Worm (Caenorhabditis elegans) whole organism, young adult: Measurements from ENCODE around the gene C53C11.2.

Experiments used
- F39B2.1 ChIP-seq: fragments of 200-800 bp; sonication (Bioruptor generic); IDR thresholded peaks from 2 replicates; pipeline ENCODE4 v1.3.6; 2022; ENCODE audit warnings: missing genetic modification reagents, missing genetic modification characterization, missing compliant biosample characterization
- T26A5.8 ChIP-seq: sonication (generic microtip); optimal IDR thresholded peaks from 2 replicates; lab custom pipeline; 2016; ENCODE audit warnings: missing genetic modification characterization, missing compliant biosample characterization
- Y56A3A.18 ChIP-seq: fragments of 200-800 bp; sonication (Bioruptor generic); IDR thresholded peaks from 2 replicates; pipeline ENCODE4 v1.3.6; 2022; ENCODE audit warnings: missing genetic modification reagents, missing genetic modification characterization, missing compliant biosample characterization
- Y67H2A.10 ChIP-seq: fragments of 200-800 bp; sonication (Bioruptor generic); conservative IDR thresholded peaks from 2 replicates; pipeline ENCODE4 v1.3.6; 2022; ENCODE audit warnings: missing genetic modification reagents, missing genetic modification characterization, missing compliant biosample characterization
- ama-1 ChIP-seq, 3 experiments: fragments of 150-350 bp in 1 of 3; sonication (generic microtip) in 2 of 3; optimal IDR thresholded peaks; 2 replicates each; lab custom pipeline; 2014 to 2018; ENCODE audit warnings: missing biosample characterization in 2 of 3, missing genetic modification characterization in 2 of 3, missing genetic modification reagents in 2 of 3
- hmg-20 ChIP-seq: fragments of 200-800 bp; sonication (Bioruptor generic); IDR thresholded peaks from 2 replicates; pipeline ENCODE4 v1.3.6; 2022; ENCODE audit warnings: missing genetic modification reagents, missing genetic modification characterization, missing compliant biosample characterization
- madf-6 ChIP-seq: fragments of 200-800 bp; sonication (Bioruptor generic); IDR thresholded peaks from 2 replicates; pipeline ENCODE4 v1.3.6; 2022; ENCODE audit warnings: missing genetic modification reagents, missing genetic modification characterization, missing compliant biosample characterization
- nhr-179 ChIP-seq: sonication (generic microtip); optimal IDR thresholded peaks from 2 replicates; lab custom pipeline; 2016; ENCODE audit warnings: mild to moderate bottlenecking, missing genetic modification characterization, missing compliant biosample characterization
- nhr-90 ChIP-seq: sonication (generic microtip); optimal IDR thresholded peaks from 2 replicates; lab custom pipeline; 2016; ENCODE audit warnings: missing genotype, mild to moderate bottlenecking, missing genetic modification characterization, missing compliant biosample characterization
- pha-4 ChIP-seq: fragments of 150-350 bp; sonication (generic microtip); optimal IDR thresholded peaks from 2 replicates; lab custom pipeline; 2014; ENCODE audit warnings: missing biosample characterization, missing genetic modification reagents, missing genetic modification characterization
- tlf-1 ChIP-seq: fragments of 200-800 bp; sonication (Bioruptor generic); optimal IDR thresholded peaks from 2 replicates; lab custom pipeline; 2018; ENCODE audit warnings: mild to moderate bottlenecking, missing genetic modification characterization, missing compliant biosample characterization
- unc-62 ChIP-seq: fragments of 150-350 bp; optimal IDR thresholded peaks from 2 replicates; lab custom pipeline; 2014; ENCODE audit warnings: missing biosample characterization, missing genetic modification reagents, missing genetic modification characterization

ce11 chrX:17363491-17363890 is 27.1 kb downstream of the C53C11.2 start:
- TF ChIP-seq F39B2.1 (GFP tag; lab: Robert Waterston, UW) (no peak), madf-6 (GFP tag; lab: Robert Waterston, UW) (no peak), pha-4 (no peak), hmg-20 (GFP tag; lab: Robert Waterston, UW) (no peak), nhr-90 (tag; lab: Kevin White, UChicago) (no peak), tlf-1 (GFP tag; lab: Kevin White, UChicago) (no peak), unc-62 (GFP tag; lab: Kevin White, UChicago) (no peak), ama-1 (optimal IDR thresholded peaks at IDR 0.05; lab: Kevin White, UChicago) (no peak), ama-1 (GFP tag; optimal IDR thresholded peaks at IDR 0.05; lab: Kevin White, UChicago) (no peak), Y67H2A.10 (GFP tag; lab: Robert Waterston, UW) (no peak), Y56A3A.18 (GFP tag; lab: Robert Waterston, UW) (no peak), T26A5.8 (tag; lab: Kevin White, UChicago) (no peak), nhr-179 (tag; lab: Kevin White, UChicago) (no peak)
